Worm (Caenorhabditis elegans): ENCODE data around the gene F54F12.1.

DNA sequence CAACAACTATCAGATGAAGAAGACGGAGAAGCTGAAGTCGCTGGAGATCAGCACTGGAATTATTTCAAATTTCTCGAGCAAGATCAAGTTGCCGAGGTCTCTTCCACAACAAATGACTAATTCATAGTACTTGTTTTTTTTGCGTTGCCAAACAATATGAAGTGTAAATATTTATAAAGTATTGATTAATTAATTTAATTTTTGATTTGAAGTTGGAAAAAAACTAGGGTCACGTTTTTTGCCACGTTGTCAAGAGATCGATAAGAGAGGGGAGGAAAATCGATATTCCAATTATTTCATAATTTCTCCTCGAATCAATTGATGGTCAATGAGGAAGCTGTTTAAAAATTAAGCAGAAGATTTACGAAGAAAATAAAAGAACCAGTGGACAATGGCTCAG lies 50.1 kb downstream of the F54F12.1 start, which contains the start of gene snf-7:
- TF ChIP-seq ama-1 (optimal IDR thresholded peaks at IDR 0.05) (no peak), dmd-4 (tag; optimal IDR thresholded peaks at IDR 0.05; ENCODE audit: borderline replicate concordance) (no peak), ztf-16 (tag; optimal IDR thresholded peaks at IDR 0.05) (no peak), ets-4 (tag; optimal IDR thresholded peaks at IDR 0.05) (no peak), unc-3 (GFP tag; conservative IDR thresholded peaks at IDR 0.05) (no peak), unc-3 (tag; optimal IDR thresholded peaks at IDR 0.05) (no peak), pat-9 (tag; optimal IDR thresholded peaks at IDR 0.05) (no peak), che-1 (tag; optimal IDR thresholded peaks at IDR 0.05) (no peak), sdc-2 (tag; optimal IDR thresholded peaks at IDR 0.05) (no peak), hlh-15 (tag; optimal IDR thresholded peaks at IDR 0.05) (no peak)
